Worm (Caenorhabditis elegans) whole organism, L4 larva: ENCODE results near the gene pges-2.
A peak's percentile ranks its signal among the peaks of the same experiment; 100 is the strongest.

Source experiments
- F10B5.3 ChIP-seq: sonication (generic microtip); optimal IDR thresholded peaks from 2 replicates; lab custom pipeline; 2016; ENCODE audit warnings: mild to moderate bottlenecking, missing genetic modification characterization, missing compliant biosample characterization
- F44E2.7 ChIP-seq: fragments of 200-800 bp; sonication (Bioruptor generic); IDR thresholded peaks from 2 replicates; pipeline ENCODE4 v2.1.2; 2022; ENCODE audit warnings: missing genetic modification characterization, missing compliant biosample characterization
- F49E8.2 ChIP-seq: sonication (generic microtip); optimal IDR thresholded peaks from 2 replicates; lab custom pipeline; 2016; ENCODE audit warnings: missing compliant biosample characterization, mild to moderate bottlenecking, missing genetic modification characterization, borderline replicate concordance
- T20F7.1 ChIP-seq: fragments of 200-800 bp; sonication (Bioruptor generic); optimal IDR thresholded peaks from 2 replicates; lab custom pipeline; 2018; ENCODE audit warnings: mild to moderate bottlenecking, missing genetic modification characterization, missing compliant biosample characterization
- T26A8.4 ChIP-seq: fragments of 200-800 bp; sonication (Bioruptor generic); IDR thresholded peaks from 2 replicates; pipeline ENCODE4 v1.3.6; 2022; ENCODE audit warnings: missing genetic modification characterization, missing compliant biosample characterization
- Y48G9A.11 ChIP-seq: fragments of 200-800 bp; sonication (Bioruptor generic); IDR thresholded peaks from 2 replicates; pipeline ENCODE4 v1.3.6; 2022; ENCODE audit warnings: missing genetic modification reagents, missing genetic modification characterization, missing compliant biosample characterization
- ZK337.2 ChIP-seq: fragments of 200-800 bp; sonication (Bioruptor generic); IDR thresholded peaks from 2 replicates; pipeline ENCODE4 v1.3.6; 2022; ENCODE audit warnings: missing genetic modification reagents, missing genetic modification characterization, missing compliant biosample characterization
- ZK546.5 ChIP-seq, 2 experiments: sonication (generic microtip); optimal IDR thresholded peaks; 2 replicates each; lab custom pipeline; 2017; ENCODE audit warnings: missing biosample characterization in 2 of 2, missing genetic modification characterization in 2 of 2
- aha-1 ChIP-seq: fragments of 150-350 bp; peaks from one replicate; lab custom pipeline; 2014; ENCODE audit warnings: missing biosample characterization, missing genetic modification characterization
- ceh-28 ChIP-seq: fragments of 150-350 bp; optimal IDR thresholded peaks from 2 replicates; lab custom pipeline; 2014; ENCODE audit warnings: missing biosample characterization, missing genetic modification reagents, missing genetic modification characterization
- ceh-44 ChIP-seq: fragments of 200-800 bp; sonication (Bioruptor generic); IDR thresholded peaks from 2 replicates; pipeline ENCODE4 v1.3.6; 2022; ENCODE audit warnings: missing genetic modification reagents, missing genetic modification characterization, missing compliant biosample characterization
- ceh-62 ChIP-seq: sonication (generic microtip); optimal IDR thresholded peaks from 2 replicates; lab custom pipeline; 2017; ENCODE audit warnings: missing biosample characterization, missing genetic modification characterization
- ces-1 ChIP-seq: fragments of 150-350 bp; sonication (generic microtip); optimal IDR thresholded peaks from 4 replicates; lab custom pipeline; 2014; ENCODE audit warnings: missing biosample characterization, missing genetic modification reagents, missing genetic modification characterization
- cey-2 ChIP-seq: sonication (generic microtip); optimal IDR thresholded peaks from 3 replicates; lab custom pipeline; 2017; ENCODE audit warnings: missing genetic modification characterization, mild to moderate bottlenecking, missing compliant biosample characterization, antibody characterized with exemption, borderline replicate concordance; ENCODE audit not compliant: insufficient read depth
- ctbp-1 ChIP-seq: fragments of 200-800 bp; sonication (Bioruptor generic); IDR thresholded peaks from 2 replicates; pipeline ENCODE4 v1.3.6; 2022; ENCODE audit warnings: missing genetic modification reagents, missing genetic modification characterization, missing compliant biosample characterization
- daf-12 ChIP-seq: fragments of 150-350 bp; optimal IDR thresholded peaks from 2 replicates; lab custom pipeline; 2014; ENCODE audit warnings: missing biosample characterization, missing genetic modification reagents, missing genetic modification characterization
- daf-16 ChIP-seq, 3 experiments: sonication (generic microtip); optimal IDR thresholded peaks; 2 replicates each; lab custom pipeline; 2016 to 2017; ENCODE audit warnings: missing genetic modification characterization in 3 of 3, missing genetic modification reagents in 3 of 3, mild to moderate bottlenecking in 2 of 3, missing compliant biosample characterization in 2 of 3, missing biosample characterization in 1 of 3, moderate library complexity in 1 of 3
- daf-8 ChIP-seq: fragments of 200-800 bp; sonication (Bioruptor generic); IDR thresholded peaks from 2 replicates; pipeline ENCODE4 v1.3.6; 2022; ENCODE audit warnings: missing genetic modification characterization, missing compliant biosample characterization
- dmd-8 ChIP-seq: fragments of 200-800 bp; sonication (Bioruptor generic); IDR thresholded peaks from 2 replicates; pipeline ENCODE4 v1.3.6; 2022; ENCODE audit warnings: missing genetic modification characterization, missing compliant biosample characterization
- dmd-9 ChIP-seq: fragments of 200-800 bp; sonication (Bioruptor generic); IDR thresholded peaks from 2 replicates; pipeline ENCODE4 v1.3.6; 2022; ENCODE audit warnings: missing genetic modification reagents, missing genetic modification characterization, missing compliant biosample characterization
- egl-43 ChIP-seq: fragments of 200-800 bp; sonication (Bioruptor generic); IDR thresholded peaks from 2 replicates; pipeline ENCODE4 v1.3.6; 2022; ENCODE audit warnings: missing genetic modification reagents, missing genetic modification characterization, missing compliant biosample characterization
- fkh-10 ChIP-seq: fragments of 150-350 bp; optimal IDR thresholded peaks from 2 replicates; lab custom pipeline; 2014; ENCODE audit warnings: missing biosample characterization, missing genetic modification reagents, missing genetic modification characterization
- fos-1 ChIP-seq: fragments of 150-350 bp; optimal IDR thresholded peaks from 2 replicates; lab custom pipeline; 2014; ENCODE audit warnings: missing biosample characterization, missing genetic modification characterization
- gei-8 ChIP-seq: fragments of 200-800 bp; sonication (Bioruptor generic); optimal IDR thresholded peaks from 2 replicates; lab custom pipeline; 2018; ENCODE audit warnings: mild to moderate bottlenecking, missing genetic modification characterization, missing compliant biosample characterization
- hif-1 ChIP-seq, 2 experiments: sonication (generic microtip); optimal IDR thresholded peaks; 2 replicates each; lab custom pipeline; 2016 to 2017; ENCODE audit warnings: missing compliant biosample characterization in 2 of 2, missing genetic modification characterization in 2 of 2, missing genetic modification reagents in 2 of 2, missing genotype in 2 of 2, mild to moderate bottlenecking in 1 of 2
- hlh-11 ChIP-seq: fragments of 200-800 bp; sonication (Bioruptor generic); optimal IDR thresholded peaks from 2 replicates; lab custom pipeline; 2018; ENCODE audit warnings: mild to moderate bottlenecking, missing genetic modification characterization, missing compliant biosample characterization
- hmg-1.1 ChIP-seq: fragments of 200-800 bp; sonication (Bioruptor generic); IDR thresholded peaks from 2 replicates; pipeline ENCODE4 v1.3.6; 2022; ENCODE audit warnings: missing genetic modification reagents, missing genetic modification characterization, missing compliant biosample characterization
- jun-1 ChIP-seq: fragments of 150-350 bp; optimal IDR thresholded peaks from 2 replicates; lab custom pipeline; 2014; ENCODE audit warnings: missing biosample characterization, missing genetic modification reagents, missing genetic modification characterization
- lim-7 ChIP-seq: fragments of 200-800 bp; sonication (Bioruptor generic); IDR thresholded peaks from 2 replicates; pipeline ENCODE4 v1.3.6; 2022; ENCODE audit warnings: missing genetic modification characterization, missing compliant biosample characterization
- lin-1 ChIP-seq: fragments of 200-800 bp; sonication (Bioruptor generic); IDR thresholded peaks from 2 replicates; pipeline ENCODE4 v1.3.6; 2022; ENCODE audit warnings: missing genetic modification reagents, missing genetic modification characterization, missing compliant biosample characterization
- lin-13 ChIP-seq: fragments of 150-350 bp; optimal IDR thresholded peaks from 2 replicates; lab custom pipeline; 2014; ENCODE audit warnings: missing biosample characterization, missing genetic modification reagents, missing genetic modification characterization
- lin-15B ChIP-seq: fragments of 150-350 bp; sonication (generic microtip); optimal IDR thresholded peaks from 3 replicates; lab custom pipeline; 2014; ENCODE audit warnings: missing biosample characterization, missing genetic modification characterization
- lin-29 ChIP-seq: fragments of 200-800 bp; sonication (Bioruptor generic); IDR thresholded peaks from 2 replicates; pipeline ENCODE4 v1.3.6; 2022; ENCODE audit warnings: missing genetic modification reagents, missing genetic modification characterization, missing compliant biosample characterization
- lin-38 ChIP-seq: fragments of 200-800 bp; sonication (Bioruptor generic); IDR thresholded peaks from 2 replicates; pipeline ENCODE4 v1.3.6; 2022; ENCODE audit warnings: missing genetic modification reagents, missing genetic modification characterization, missing compliant biosample characterization
- madf-9 ChIP-seq: fragments of 200-800 bp; sonication (Bioruptor generic); conservative IDR thresholded peaks from 2 replicates; pipeline ENCODE4 v1.3.6; 2022; ENCODE audit warnings: missing genetic modification reagents, missing genetic modification characterization, missing compliant biosample characterization
- mep-1 ChIP-seq: fragments of 150-350 bp; sonication (generic microtip); optimal IDR thresholded peaks from 3 replicates; lab custom pipeline; 2014; ENCODE audit warnings: missing biosample characterization, missing genetic modification characterization
- mxl-3 ChIP-seq: fragments of 200-800 bp; sonication (Bioruptor generic); optimal IDR thresholded peaks from 2 replicates; lab custom pipeline; 2018; ENCODE audit warnings: mild to moderate bottlenecking, missing genetic modification characterization, missing compliant biosample characterization
- nhr-111 ChIP-seq: fragments of 200-800 bp; sonication (Bioruptor generic); optimal IDR thresholded peaks from 2 replicates; lab custom pipeline; 2018; ENCODE audit warnings: mild to moderate bottlenecking, missing genetic modification characterization, missing compliant biosample characterization
- nhr-25 ChIP-seq: sonication (generic microtip); optimal IDR thresholded peaks from 2 replicates; lab custom pipeline; 2017; ENCODE audit warnings: missing genetic modification characterization, mild to moderate bottlenecking, missing compliant biosample characterization, antibody characterized with exemption, moderate library complexity, borderline replicate concordance; ENCODE audit not compliant: insufficient read depth
- nhr-48 ChIP-seq: sonication (generic microtip); optimal IDR thresholded peaks from 2 replicates; lab custom pipeline; 2016; ENCODE audit warnings: mild to moderate bottlenecking, missing genetic modification characterization, missing compliant biosample characterization
- nhr-77 ChIP-seq: fragments of 150-350 bp; optimal IDR thresholded peaks from 2 replicates; lab custom pipeline; 2014; ENCODE audit warnings: missing biosample characterization, missing genetic modification characterization
- pha-4 ChIP-seq, 2 experiments: fragments of 150-350 bp in 1 of 2; fragments of 200-800 bp in 1 of 2; sonication (Bioruptor generic) in 1 of 2; IDR thresholded peaks in 1 of 2; optimal IDR thresholded peaks in 1 of 2; 2 replicates each; pipeline versions ENCODE4 v1.3.6 to Lab custom; 2014 to 2022; ENCODE audit warnings: missing genetic modification characterization in 2 of 2, missing genetic modification reagents in 2 of 2, missing biosample characterization in 1 of 2, missing compliant biosample characterization in 1 of 2
- pqm-1 ChIP-seq: sonication (generic microtip); optimal IDR thresholded peaks from 2 replicates; lab custom pipeline; 2017; ENCODE audit warnings: missing biosample characterization, missing genetic modification characterization
- sdz-12 ChIP-seq: fragments of 200-800 bp; sonication (Bioruptor generic); optimal IDR thresholded peaks from 2 replicates; lab custom pipeline; 2018; ENCODE audit warnings: mild to moderate bottlenecking, missing genetic modification characterization, missing compliant biosample characterization
- skn-1 ChIP-seq: fragments of 150-350 bp; optimal IDR thresholded peaks from 2 replicates; lab custom pipeline; 2014; ENCODE audit warnings: missing biosample characterization, missing genetic modification characterization
- snpc-1.2 ChIP-seq: fragments of 200-800 bp; sonication (Bioruptor generic); IDR thresholded peaks from 2 replicates; pipeline ENCODE4 v1.3.6; 2022; ENCODE audit warnings: missing genetic modification reagents, missing genetic modification characterization, missing compliant biosample characterization
- spr-1 ChIP-seq: sonication (generic microtip); optimal IDR thresholded peaks from 2 replicates; lab custom pipeline; 2016; ENCODE audit warnings: mild to moderate bottlenecking, missing genetic modification characterization, missing compliant biosample characterization
- tra-1 ChIP-seq: fragments of 200-800 bp; sonication (Bioruptor generic); IDR thresholded peaks from 2 replicates; pipeline ENCODE4 v1.3.6; 2022; ENCODE audit warnings: missing genetic modification reagents, missing genetic modification characterization, missing compliant biosample characterization
- unc-62 ChIP-seq, 3 experiments: fragments of 150-350 bp in 1 of 3; sonication (generic microtip); optimal IDR thresholded peaks in 2 of 3; peaks in 1 of 3; 1 replicate in 1 of 3; 2 replicates in 2 of 3; lab custom pipeline; 2014 to 2017; ENCODE audit warnings: missing biosample characterization in 3 of 3, missing genetic modification characterization in 3 of 3, missing genetic modification reagents in 3 of 3, missing genotype in 1 of 3
- zip-11 ChIP-seq: fragments of 200-800 bp; sonication (Bioruptor generic); IDR thresholded peaks from 2 replicates; pipeline ENCODE4 v1.3.6; 2022; ENCODE audit warnings: missing genetic modification characterization, missing compliant biosample characterization

Gene pges-2

DNA sequence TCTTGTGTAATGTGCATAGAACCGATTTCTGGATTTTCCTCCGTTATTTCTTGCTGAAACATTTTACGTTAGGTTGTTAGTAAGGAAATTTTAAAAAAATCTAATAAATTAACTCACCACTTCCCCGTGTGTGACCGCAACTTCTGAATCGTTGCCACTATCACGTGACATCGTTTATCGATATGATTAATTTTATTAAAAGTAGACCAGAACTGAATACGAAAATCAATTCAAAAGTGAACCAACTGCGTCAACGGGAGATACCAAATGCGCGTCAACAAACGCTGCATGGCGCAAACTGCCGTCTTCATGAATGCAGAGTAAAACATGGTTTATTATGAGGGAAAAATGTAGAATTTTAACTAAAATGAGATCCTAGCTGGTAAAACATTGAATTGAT, 1.6 kb downstream of the pges-2 start, which contains the start of gene sir-2.1 (continued):
- no peak for TF ChIP-seq lin-1 (GFP tag; lab: Robert Waterston, UW)
- TF ChIP-seq ceh-44 (GFP tag; lab: Robert Waterston, UW): no peak
- TF ChIP-seq aha-1 (tag; lab: Kevin White, UChicago): no peak
- TF ChIP-seq lim-7: no peak
- TF ChIP-seq nhr-77 (tag; lab: Kevin White, UChicago): no peak
- TF ChIP-seq mep-1: peak; percentile 50
- TF ChIP-seq tra-1 (GFP tag; lab: Robert Waterston, UW): no peak
- TF ChIP-seq ZK546.5 (tag; optimal IDR thresholded peaks at IDR 0.05; lab: Kevin White, UChicago): no peak
- no peak for TF ChIP-seq nhr-111
- no peak for TF ChIP-seq pqm-1
- peak; percentile 65 for TF ChIP-seq T20F7.1
- TF ChIP-seq skn-1 (tag; lab: Kevin White, UChicago): no peak
- TF ChIP-seq egl-43 (GFP tag; lab: Robert Waterston, UW): no peak
- TF ChIP-seq cey-2 (tag; lab: Kevin White, UChicago): no peak
- no peak for TF ChIP-seq fkh-10 (GFP tag; lab: Kevin White, UChicago)
- TF ChIP-seq ctbp-1 (GFP tag; lab: Robert Waterston, UW): no peak
- TF ChIP-seq unc-62 (GFP tag; optimal IDR thresholded peaks at IDR 0.05 in 1 of 2; lab: Kevin White, UChicago): no peak
- no peak for TF ChIP-seq unc-62 (tag; optimal IDR thresholded peaks at IDR 0.05; lab: Kevin White, UChicago)
- TF ChIP-seq nhr-25 (tag; lab: Kevin White, UChicago): no peak
- TF ChIP-seq daf-12 (tag; lab: Kevin White, UChicago): no peak
- no peak for TF ChIP-seq lin-13
- no peak for TF ChIP-seq F44E2.7 (GFP tag; lab: Robert Waterston, UW)
- TF ChIP-seq lin-29: no peak
- no peak for TF ChIP-seq dmd-8
- no peak for TF ChIP-seq dmd-9 (GFP tag; lab: Robert Waterston, UW)
- no peak for TF ChIP-seq gei-8 (GFP tag; lab: Kevin White, UChicago)
- TF ChIP-seq fos-1 (tag; lab: Kevin White, UChicago): no peak
- no peak for TF ChIP-seq spr-1 (tag; lab: Kevin White, UChicago)
- TF ChIP-seq daf-16 (GFP tag; optimal IDR thresholded peaks at IDR 0.05; lab: Kevin White, UChicago): no peak
- TF ChIP-seq daf-16 (tag; optimal IDR thresholded peaks at IDR 0.05; lab: Kevin White, UChicago): peak; percentile 21
- no peak for TF ChIP-seq ces-1 (GFP tag; lab: Kevin White, UChicago)
- TF ChIP-seq nhr-48 (tag; lab: Kevin White, UChicago): no peak
- peak; percentile 57 for TF ChIP-seq F10B5.3 (tag; lab: Kevin White, UChicago)
- TF ChIP-seq daf-8 (GFP tag; lab: Robert Waterston, UW): no peak
- no peak for TF ChIP-seq hlh-11 (tag; lab: Kevin White, UChicago)
- no peak for TF ChIP-seq sdz-12 (GFP tag; lab: Kevin White, UChicago)
- TF ChIP-seq jun-1: peak; percentile 21
- TF ChIP-seq pha-4 (GFP tag; IDR thresholded peaks at IDR 0.05; lab: Robert Waterston, UW): no peak
- TF ChIP-seq pha-4 (tag; optimal IDR thresholded peaks at IDR 0.05; lab: Kevin White, UChicago): no peak
- no peak for TF ChIP-seq ceh-28 (tag; lab: Kevin White, UChicago)
- no peak for TF ChIP-seq Y48G9A.11 (GFP tag; lab: Robert Waterston, UW)
- TF ChIP-seq snpc-1.2: no peak
- peak; percentile 57; the same call in 1 of the 2 replicates for TF ChIP-seq hmg-1.1 (GFP tag; lab: Robert Waterston, UW)
- peak; percentile 53 for TF ChIP-seq lin-38 (GFP tag; lab: Robert Waterston, UW)
- TF ChIP-seq mxl-3 (GFP tag; lab: Kevin White, UChicago): no peak
- TF ChIP-seq ceh-62: no peak
- no peak for TF ChIP-seq madf-9
- TF ChIP-seq F49E8.2: no peak
- no peak for TF ChIP-seq zip-11 (GFP tag; lab: Robert Waterston, UW)
- no peak for TF ChIP-seq lin-15B (tag; lab: Kevin White, UChicago)
- TF ChIP-seq hif-1 (tag; optimal IDR thresholded peaks at IDR 0.05; lab: Kevin White, UChicago): no peak
- no peak for TF ChIP-seq ZK337.2 (GFP tag; lab: Robert Waterston, UW)
- peak; percentile 26; the same call in 1 of the 2 replicates for TF ChIP-seq T26A8.4 (GFP tag; lab: Robert Waterston, UW)
